Worm (Caenorhabditis elegans): ENCODE results near the gene bbs-8.

- TF ChIP-seq lir-3 (tag; optimal IDR thresholded peaks at IDR 0.05; ENCODE audit: poor library complexity) (no peak), unc-130 (tag; optimal IDR thresholded peaks at IDR 0.05) (no peak), skn-1 (tag; optimal IDR thresholded peaks at IDR 0.05) (no peak), lsy-2 (tag; optimal IDR thresholded peaks at IDR 0.05) (peak in 1 of 2 experiments; percentile 41), unc-86 (tag; optimal IDR thresholded peaks at IDR 0.05) (no peak), irx-1 (tag; optimal IDR thresholded peaks at IDR 0.05) (no peak), aly-2 (tag; optimal IDR thresholded peaks at IDR 0.05) (no peak), ztf-11 (tag; optimal IDR thresholded peaks at IDR 0.05) (no peak), elt-3 (tag; optimal IDR thresholded peaks at IDR 0.05) (no peak), zag-1 (tag; optimal IDR thresholded peaks at IDR 0.05) (no peak), mab-9 (GFP tag; IDR thresholded peaks at IDR 0.05) (no peak)
Observed at ce11 chrV:6792973-6793372, 28.1 kb upstream of the bbs-8 start.
